Fruit fly (Drosophila melanogaster) whole organism: ENCODE measurements around the gene Rabex-5.

Experiments used
- pan ChIP-seq: fragments of >200 bp; optimal IDR thresholded peaks from 2 replicates; lab custom pipeline; 2017
- psq ChIP-seq: fragments of >200 bp; optimal IDR thresholded peaks from 2 replicates; lab custom pipeline; 2017

- TF ChIP-seq psq, result no peak
- no peak for TF ChIP-seq pan (lab: Kevin White, UChicago)
Observed at dm6 chr3L:1256061-1256780, 39.5 kb upstream of the Rabex-5 start, which contains the start of gene tfc.
